Worm (Caenorhabditis elegans): Measurements from ENCODE around the gene blos-4.

- TF ChIP-seq W03F9.2 (tag; optimal IDR thresholded peaks at IDR 0.05) (no peak), him-1 (tag; optimal IDR thresholded peaks at IDR 0.05) (no peak)
These were observed 36.0 kb downstream of the blos-4 start, which contains the start of gene scly-1 for ce11 chrII:6281002-6281401.
